Fruit fly (Drosophila melanogaster) whole organism, pupa: ENCODE measurements around the gene CG14282.

ENCODE experiments used
- CG10348 ChIP-seq: fragments of 200-800 bp; sonication (Bioruptor generic); IDR thresholded peaks from 2 replicates; pipeline ENCODE4 v1.3.6; 2022; ENCODE audit warnings: missing biosample characterization, missing genetic modification characterization
- CG12605 ChIP-seq: fragments of 200-800 bp; sonication (Bioruptor generic); IDR thresholded peaks from 2 replicates; pipeline ENCODE4 v1.3.6; 2022; ENCODE audit warnings: missing biosample characterization, missing genetic modification characterization
- CG13204 ChIP-seq: fragments of 200-800 bp; sonication (Bioruptor generic); optimal IDR thresholded peaks from 2 replicates; lab custom pipeline; 2018; ENCODE audit warnings: missing biosample characterization, mild to moderate bottlenecking, missing genetic modification characterization, moderate library complexity
- CG14655 ChIP-seq: fragments of 200-800 bp; sonication (Bioruptor generic); optimal IDR thresholded peaks from 3 replicates; lab custom pipeline; 2017; ENCODE audit warnings: mild to moderate bottlenecking, missing biosample characterization, missing genetic modification reagents, missing genetic modification characterization
- CG15710 ChIP-seq: fragments of 200-800 bp; sonication (Bioruptor generic); optimal IDR thresholded peaks from 2 replicates; lab custom pipeline; 2018; ENCODE audit warnings: missing biosample characterization, mild to moderate bottlenecking, missing genetic modification characterization, moderate library complexity
- CG17806 ChIP-seq: fragments of 200-800 bp; sonication (Bioruptor generic); optimal IDR thresholded peaks from 2 replicates; lab custom pipeline; 2018; ENCODE audit warnings: missing biosample characterization, mild to moderate bottlenecking, missing genetic modification characterization, moderate library complexity
- CG32121 ChIP-seq: fragments of 200-800 bp; sonication (Bioruptor generic); IDR thresholded peaks from 2 replicates; pipeline ENCODE4 v1.3.6; 2022; ENCODE audit warnings: missing biosample characterization, missing genetic modification characterization
- CG34367 ChIP-seq: fragments of 200-800 bp; sonication (Bioruptor generic); optimal IDR thresholded peaks from 2 replicates; lab custom pipeline; 2018; ENCODE audit warnings: missing biosample characterization, mild to moderate bottlenecking, missing genetic modification characterization
- CG4496 ChIP-seq: fragments of 200-800 bp; sonication (Bioruptor generic); IDR thresholded peaks from 3 replicates; pipeline ENCODE4 v1.3.6; 2022; ENCODE audit warnings: missing biosample characterization, missing genetic modification characterization
- CG8159 ChIP-seq: fragments of 200-800 bp; sonication (Bioruptor generic); optimal IDR thresholded peaks from 3 replicates; lab custom pipeline; 2018; ENCODE audit warnings: missing biosample characterization, mild to moderate bottlenecking, missing genetic modification characterization, moderate library complexity
- CG8301 ChIP-seq: fragments of 200-800 bp; sonication (Bioruptor generic); optimal IDR thresholded peaks from 2 replicates; lab custom pipeline; 2018; ENCODE audit warnings: missing biosample characterization, mild to moderate bottlenecking, missing genetic modification characterization
- CG9948 ChIP-seq: fragments of 200-800 bp; sonication (Bioruptor generic); optimal IDR thresholded peaks from 2 replicates; lab custom pipeline; 2018; ENCODE audit warnings: missing biosample characterization, mild to moderate bottlenecking, missing genetic modification characterization, moderate library complexity
- D1 ChIP-seq: fragments of 200-800 bp; sonication (Bioruptor generic); optimal IDR thresholded peaks from 2 replicates; lab custom pipeline; 2018; ENCODE audit warnings: missing biosample characterization, mild to moderate bottlenecking, missing genetic modification characterization, moderate library complexity
- EcR ChIP-seq: fragments of 200-800 bp; sonication (Bioruptor generic); optimal IDR thresholded peaks from 3 replicates; lab custom pipeline; 2019; ENCODE audit warnings: missing biosample characterization, missing genetic modification characterization, mild to moderate bottlenecking, moderate library complexity, missing genetic modification reagents
- Ets98B ChIP-seq: fragments of 200-800 bp; sonication (Bioruptor generic); IDR thresholded peaks from 2 replicates; pipeline ENCODE4 v1.3.6; 2022; ENCODE audit warnings: missing biosample characterization, missing genetic modification characterization
- Pif1A ChIP-seq: fragments of 200-800 bp; sonication (Bioruptor generic); optimal IDR thresholded peaks from 3 replicates; lab custom pipeline; 2016; ENCODE audit warnings: missing biosample characterization, missing genetic modification characterization
- Pif1B ChIP-seq: fragments of 200-800 bp; sonication (Bioruptor generic); optimal IDR thresholded peaks from 3 replicates; lab custom pipeline; 2016; ENCODE audit warnings: missing biosample characterization, missing genetic modification characterization
- Snoo ChIP-seq: fragments of 200-800 bp; sonication (Bioruptor generic); optimal IDR thresholded peaks from 3 replicates; lab custom pipeline; 2017; ENCODE audit warnings: missing biosample characterization, mild to moderate bottlenecking, missing genetic modification characterization, inconsistent platforms
- fd96Ca ChIP-seq: fragments of 200-800 bp; sonication (Bioruptor generic); IDR thresholded peaks from 3 replicates; pipeline ENCODE4 v1.3.6; 2022; ENCODE audit warnings: missing biosample characterization, missing genetic modification characterization
- gl ChIP-seq: fragments of 200-800 bp; sonication (Bioruptor generic); optimal IDR thresholded peaks from 2 replicates; lab custom pipeline; 2018; ENCODE audit warnings: missing biosample characterization, mild to moderate bottlenecking, missing genetic modification characterization
- rn ChIP-seq: fragments of 200-800 bp; sonication (Bioruptor generic); IDR thresholded peaks from 2 replicates; pipeline ENCODE4 v1.3.6; 2022; ENCODE audit warnings: missing biosample characterization, missing genetic modification characterization

Gene CG14282

DNA sequence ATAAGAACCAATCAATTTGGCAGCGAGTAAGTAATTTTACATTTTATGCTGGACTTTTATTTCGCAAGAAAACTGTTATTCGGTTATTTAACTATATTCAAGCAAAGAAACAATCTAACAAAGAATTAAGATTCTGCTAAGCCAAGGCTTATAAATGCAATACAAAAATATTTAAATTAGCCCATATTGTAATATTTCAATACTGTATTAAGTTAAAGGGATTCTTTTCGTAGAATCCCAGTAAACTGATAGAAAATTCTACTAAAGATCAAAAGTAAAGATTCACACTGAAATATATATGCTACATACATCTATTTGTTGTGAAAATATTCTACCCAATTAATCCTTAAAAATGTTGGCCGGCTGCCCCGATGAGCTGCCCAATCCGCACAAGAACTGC lies at the start of gene CG14282:
Gene CG14282, plus strand, starts transcription at position 301 of the 400 bp plus-strand sequence.
- TF ChIP-seq CG8301 (tag; lab: Kevin White, UChicago) = no peak
- no peak for TF ChIP-seq CG15710 (tag; lab: Kevin White, UChicago)
- TF ChIP-seq D1 (tag; lab: Kevin White, UChicago) = no peak
- TF ChIP-seq Pif1B = no peak
- TF ChIP-seq CG9948 (tag; lab: Kevin White, UChicago) = no peak
- no peak for TF ChIP-seq Ets98B (GFP tag; lab: Robert Waterston, UW)
- no peak for TF ChIP-seq CG13204 (GFP tag; lab: Kevin White, UChicago)
- no peak for TF ChIP-seq gl (tag; lab: Kevin White, UChicago)
- no peak for TF ChIP-seq CG32121 (GFP tag; lab: Robert Waterston, UW)
- TF ChIP-seq fd96Ca = no peak

DNA sequence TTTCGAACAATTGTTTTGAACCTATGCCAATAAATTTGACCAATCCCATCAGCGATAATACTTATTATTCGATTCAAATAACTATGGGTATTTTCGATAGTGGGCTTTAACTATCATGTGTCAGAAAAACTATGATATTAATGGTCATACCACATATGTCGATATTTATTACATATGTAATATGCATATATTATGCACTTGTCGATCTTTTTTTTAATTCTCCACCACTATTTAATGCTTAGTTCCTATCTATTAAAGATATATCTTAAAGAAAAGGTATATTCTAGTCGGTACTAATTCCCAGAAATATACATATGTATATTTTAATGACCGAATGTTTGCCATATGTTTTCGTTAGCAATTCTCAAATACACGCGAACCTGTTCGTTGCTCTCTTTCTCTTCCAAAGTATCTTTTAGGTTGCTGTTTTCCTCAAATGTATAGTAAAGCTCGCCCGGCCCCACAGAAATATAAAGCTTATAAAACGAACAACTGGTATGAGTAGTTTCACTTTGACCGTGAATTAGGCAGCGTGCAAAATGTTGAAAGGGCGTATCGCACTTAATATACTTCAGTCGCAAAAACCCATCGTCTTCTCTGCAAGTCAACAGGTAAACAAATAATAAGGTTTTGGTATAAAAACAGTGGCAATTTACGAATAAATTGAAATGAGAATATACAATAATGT lies 44.5 kb upstream of the CG14282 start, which contains the start of gene Cyp12a5:
Gene Cyp12a5, plus strand, starts transcription at position 503 of the 688 bp plus-strand sequence.
- TF ChIP-seq CG4496 (GFP tag; lab: Robert Waterston, UW) = no peak
- TF ChIP-seq CG10348 (GFP tag; lab: Robert Waterston, UW) = no peak
- TF ChIP-seq CG32121 (GFP tag; lab: Robert Waterston, UW) = no peak
- no peak for TF ChIP-seq fd96Ca
- no peak for TF ChIP-seq CG14655
- no peak for TF ChIP-seq CG9948 (tag; lab: Kevin White, UChicago)
- TF ChIP-seq, all 21 proteins: peak for 0

DNA sequence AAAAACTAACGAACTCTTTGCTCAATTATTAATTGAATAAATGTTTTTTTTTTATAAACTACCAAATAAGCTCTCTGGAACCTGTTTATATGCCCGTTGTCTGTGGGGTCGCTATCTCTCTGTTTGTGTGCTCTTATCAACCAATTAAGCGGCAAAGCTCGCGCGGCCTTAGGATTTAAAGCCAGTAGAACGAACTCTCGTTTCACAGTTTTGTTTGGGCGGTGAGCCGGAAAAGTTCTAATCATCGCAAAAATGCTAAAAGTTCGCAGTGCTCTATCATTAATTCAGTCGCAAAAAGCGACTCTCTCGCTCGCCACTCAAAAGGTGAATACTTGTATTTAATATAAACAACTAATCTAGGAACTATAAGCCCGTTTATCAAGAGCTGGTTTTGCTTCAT lies 41.8 kb upstream of the CG14282 start, which contains the start of gene Cyp12a4:
Gene Cyp12a4, plus strand, starts transcription at position 202 of the 400 bp plus-strand sequence.
- TF ChIP-seq EcR (GFP tag; lab: Kevin White, UChicago) (no peak), Ets98B (GFP tag; lab: Robert Waterston, UW) (no peak), CG10348 (GFP tag; lab: Robert Waterston, UW) (no peak), D1 (tag; lab: Kevin White, UChicago) (no peak), fd96Ca (no peak), Snoo (tag; lab: Kevin White, UChicago) (no peak), CG14655 (no peak), CG4496 (GFP tag; lab: Robert Waterston, UW) (no peak), CG9948 (tag; lab: Kevin White, UChicago) (no peak), CG32121 (GFP tag; lab: Robert Waterston, UW) (no peak), Pif1B (no peak), CG13204 (GFP tag; lab: Kevin White, UChicago) (no peak), CG8159 (tag; lab: Kevin White, UChicago) (no peak), gl (tag; lab: Kevin White, UChicago) (no peak), CG34367 (tag; lab: Kevin White, UChicago) (no peak), Pif1A (GFP tag; lab: Kevin White, UChicago) (no peak), rn (GFP tag; lab: Robert Waterston, UW) (no peak), CG17806 (tag; lab: Kevin White, UChicago) (no peak), CG8301 (tag; lab: Kevin White, UChicago) (no peak), CG15710 (tag; lab: Kevin White, UChicago) (no peak)

DNA sequence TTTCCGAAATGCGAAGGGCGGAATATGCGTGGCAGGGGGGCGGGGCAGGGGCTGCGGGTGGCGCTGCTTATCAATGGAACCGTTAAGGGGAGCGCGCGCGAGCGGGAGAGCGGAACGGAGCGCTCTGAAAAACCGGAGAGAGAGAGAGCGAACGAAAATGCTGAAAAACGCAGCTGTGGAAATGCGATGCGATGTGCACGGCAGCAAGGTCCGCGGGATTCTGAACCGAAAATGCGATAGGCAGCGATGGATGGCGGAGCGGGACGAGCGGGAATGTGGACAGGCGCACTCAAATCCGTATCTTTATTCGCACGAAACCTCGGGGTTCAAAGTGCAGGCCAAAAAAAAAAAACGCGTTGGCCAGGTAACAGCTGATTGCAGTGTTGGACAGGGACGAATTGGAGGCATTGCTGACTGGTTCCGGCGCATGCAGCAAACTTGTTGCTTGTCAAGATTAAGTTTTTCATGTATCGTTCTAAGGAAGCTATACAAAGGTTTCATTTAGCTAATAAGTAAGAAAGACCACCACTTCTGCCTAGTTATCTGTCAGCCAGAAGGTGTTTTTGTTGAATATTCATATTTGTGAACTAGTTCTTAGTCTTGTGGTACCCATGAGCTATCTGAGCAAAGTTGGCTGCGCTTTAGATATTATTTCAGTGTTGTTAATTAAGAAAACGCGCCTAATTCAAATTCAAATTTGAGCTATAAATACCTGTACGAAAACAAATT lies 29.1 kb upstream of the CG14282 start, which contains the start of gene Ppcs:
Gene Ppcs, minus strand, starts transcription at position 400 of the 729 bp plus-strand sequence.
- peak; percentile 37 for TF ChIP-seq CG9948 (tag; lab: Kevin White, UChicago)
- TF ChIP-seq CG17806 (tag; lab: Kevin White, UChicago) = peak; percentile 40
- TF ChIP-seq CG8301 (tag; lab: Kevin White, UChicago) = peak; percentile 76
- peak; percentile 74 for TF ChIP-seq fd96Ca
- TF ChIP-seq CG4496 (GFP tag; lab: Robert Waterston, UW) = peak; percentile 90
- TF ChIP-seq CG15710 (tag; lab: Kevin White, UChicago) = peak; percentile 48
- TF ChIP-seq EcR (GFP tag; lab: Kevin White, UChicago) = peak; percentile 27
- TF ChIP-seq Pif1B = peak; percentile 84
- peak; percentile 82 for TF ChIP-seq CG14655
- 0 out of 2 replicates have a peak, but pooled peaks have one; percentile 7 for TF ChIP-seq CG10348 (GFP tag; lab: Robert Waterston, UW)
- no peak for TF ChIP-seq rn (GFP tag; lab: Robert Waterston, UW)
- peak; percentile 81; the same call in 1 of the 2 replicates for TF ChIP-seq Ets98B (GFP tag; lab: Robert Waterston, UW)
- peak; percentile 89 for TF ChIP-seq CG12605 (GFP tag; lab: Robert Waterston, UW)
- TF ChIP-seq Snoo (tag; lab: Kevin White, UChicago) = peak; percentile 77
- TF ChIP-seq CG32121 (GFP tag; lab: Robert Waterston, UW) = peak; percentile 82
- peak; percentile 92 for TF ChIP-seq CG13204 (GFP tag; lab: Kevin White, UChicago)
- TF ChIP-seq D1 (tag; lab: Kevin White, UChicago) = no peak
- peak; percentile 63 for TF ChIP-seq CG8159 (tag; lab: Kevin White, UChicago)
- peak; percentile 87 for TF ChIP-seq Pif1A (GFP tag; lab: Kevin White, UChicago)
- peak; percentile 40 for TF ChIP-seq CG34367 (tag; lab: Kevin White, UChicago)
- peak; percentile 94 for TF ChIP-seq gl (tag; lab: Kevin White, UChicago)
